Worm (Caenorhabditis elegans) whole organism, late embryonic: ENCODE measurements around the gene C46F2.1.

Experiments used
- C08G9.2 ChIP-seq: sonication (generic microtip); optimal IDR thresholded peaks from 2 replicates; lab custom pipeline; 2016; ENCODE audit warnings: mild to moderate bottlenecking, missing genetic modification characterization, moderate library complexity, missing compliant biosample characterization
- ahr-1 ChIP-seq: sonication (generic microtip); optimal IDR thresholded peaks from 2 replicates; lab custom pipeline; 2016; ENCODE audit warnings: missing genetic modification characterization, missing compliant biosample characterization
- ama-1 ChIP-seq: fragments of 150-350 bp; optimal IDR thresholded peaks from 2 replicates; lab custom pipeline; 2014
- ets-4 ChIP-seq: sonication (generic microtip); optimal IDR thresholded peaks from 2 replicates; lab custom pipeline; 2016; ENCODE audit warnings: missing genetic modification characterization, missing compliant biosample characterization
- fkh-10 ChIP-seq: fragments of 150-350 bp; optimal IDR thresholded peaks from 2 replicates; lab custom pipeline; 2014; ENCODE audit warnings: missing biosample characterization, missing genetic modification reagents, missing genetic modification characterization
- lin-11 ChIP-seq: fragments of 200-800 bp; sonication (Bioruptor generic); optimal IDR thresholded peaks from 2 replicates; lab custom pipeline; 2018; ENCODE audit warnings: mild to moderate bottlenecking, missing genetic modification characterization, missing compliant biosample characterization
- pat-9 ChIP-seq: fragments of 200-800 bp; sonication (Bioruptor generic); optimal IDR thresholded peaks from 2 replicates; lab custom pipeline; 2018; ENCODE audit warnings: mild to moderate bottlenecking, missing genetic modification characterization, moderate library complexity, missing compliant biosample characterization
- rnt-1 ChIP-seq: sonication (generic microtip); optimal IDR thresholded peaks from 2 replicates; lab custom pipeline; 2016; ENCODE audit warnings: missing genetic modification characterization, missing compliant biosample characterization
- sox-4 ChIP-seq: sonication (generic microtip); optimal IDR thresholded peaks from 2 replicates; lab custom pipeline; 2017; ENCODE audit warnings: mild to moderate bottlenecking, missing genetic modification characterization, inconsistent platforms, missing compliant biosample characterization
- unc-3 ChIP-seq, 2 experiments: fragments of 200-800 bp in 1 of 2; sonication (Bioruptor generic) in 1 of 2; sonication (generic microtip) in 1 of 2; conservative IDR thresholded peaks in 1 of 2; optimal IDR thresholded peaks in 1 of 2; 2 replicates each; pipeline versions ENCODE4 v1.3.6 to Lab custom; 2016 to 2022; ENCODE audit warnings: missing compliant biosample characterization in 2 of 2, missing genetic modification characterization in 2 of 2, missing genetic modification reagents in 1 of 2
- unc-55 ChIP-seq: sonication (generic microtip); optimal IDR thresholded peaks from 2 replicates; lab custom pipeline; 2017; ENCODE audit warnings: missing biosample characterization, missing genetic modification reagents, missing genetic modification characterization

- TF ChIP-seq lin-11 (tag; lab: Kevin White, UChicago), result no peak
- no peak for TF ChIP-seq ets-4 (tag; lab: Kevin White, UChicago)
- no peak for TF ChIP-seq ama-1
- no peak for TF ChIP-seq unc-3 (GFP tag; conservative IDR thresholded peaks at IDR 0.05; lab: Robert Waterston, UW)
- TF ChIP-seq unc-3 (tag; optimal IDR thresholded peaks at IDR 0.05; lab: Kevin White, UChicago), result no peak
- no peak for TF ChIP-seq fkh-10
- no peak for TF ChIP-seq ahr-1 (tag; lab: Kevin White, UChicago)
- no peak for TF ChIP-seq sox-4
- TF ChIP-seq pat-9 (tag; lab: Kevin White, UChicago), result no peak
- no peak for TF ChIP-seq C08G9.2
- no peak for TF ChIP-seq unc-55
- no peak for TF ChIP-seq rnt-1 (tag; lab: Kevin White, UChicago)
These were observed 5.5 kb downstream of the C46F2.1 start for ce11 chrX:8083330-8083729.
